Worm (Caenorhabditis elegans) whole organism, L2 larva: Measurements from ENCODE around the gene C13A2.1.

Experiments
- C34F6.9 ChIP-seq: fragments of 150-350 bp; optimal IDR thresholded peaks from 2 replicates; lab custom pipeline; 2014; ENCODE audit warnings: missing biosample characterization, missing genetic modification characterization
- F13H6.1 ChIP-seq: sonication (generic microtip); optimal IDR thresholded peaks from 2 replicates; lab custom pipeline; 2016; ENCODE audit warnings: missing genetic modification characterization, missing compliant biosample characterization
- R02D3.7 ChIP-seq: fragments of 150-350 bp; optimal IDR thresholded peaks from 2 replicates; lab custom pipeline; 2014; ENCODE audit warnings: missing biosample characterization, missing genetic modification characterization
- Y55F3AM.14 ChIP-seq: fragments of 200-800 bp; sonication (Bioruptor generic); optimal IDR thresholded peaks from 2 replicates; lab custom pipeline; 2018; ENCODE audit warnings: mild to moderate bottlenecking, missing genetic modification characterization, missing compliant biosample characterization
- alr-1 ChIP-seq: fragments of 150-350 bp; optimal IDR thresholded peaks from 2 replicates; lab custom pipeline; 2014; ENCODE audit warnings: missing biosample characterization, missing genetic modification characterization
- ceh-16 ChIP-seq: fragments of 150-350 bp; optimal IDR thresholded peaks from 2 replicates; lab custom pipeline; 2014; ENCODE audit warnings: missing biosample characterization, missing genetic modification characterization
- crh-2 ChIP-seq: sonication (generic microtip); optimal IDR thresholded peaks from 2 replicates; lab custom pipeline; 2017; ENCODE audit warnings: missing biosample characterization, missing genetic modification characterization
- dmd-4 ChIP-seq: sonication (generic microtip); optimal IDR thresholded peaks from 2 replicates; lab custom pipeline; 2017; ENCODE audit warnings: missing biosample characterization, missing genetic modification characterization
- egl-27 ChIP-seq: sonication (generic microtip); optimal IDR thresholded peaks from 3 replicates; lab custom pipeline; 2017; ENCODE audit warnings: missing biosample characterization, missing genetic modification reagents, missing genetic modification characterization
- elt-1 ChIP-seq: fragments of 150-350 bp; optimal IDR thresholded peaks from 2 replicates; lab custom pipeline; 2014; ENCODE audit warnings: missing biosample characterization, missing genetic modification characterization
- elt-3 ChIP-seq: sonication (generic microtip); optimal IDR thresholded peaks from 2 replicates; lab custom pipeline; 2017; ENCODE audit warnings: missing biosample characterization, missing genetic modification characterization
- gmeb-1 ChIP-seq: fragments of 150-350 bp; optimal IDR thresholded peaks from 2 replicates; lab custom pipeline; 2014; ENCODE audit warnings: missing biosample characterization, missing genetic modification characterization
- lin-11 ChIP-seq: fragments of 150-350 bp; sonication (generic microtip); optimal IDR thresholded peaks from 2 replicates; lab custom pipeline; 2014; ENCODE audit warnings: missing biosample characterization, missing genetic modification characterization, inconsistent platforms, mixed read lengths
- lin-13 ChIP-seq: fragments of 150-350 bp; optimal IDR thresholded peaks from 2 replicates; lab custom pipeline; 2014; ENCODE audit warnings: missing biosample characterization, missing genetic modification reagents, missing genetic modification characterization
- lin-39 ChIP-seq: fragments of 150-350 bp; optimal IDR thresholded peaks from 2 replicates; lab custom pipeline; 2014; ENCODE audit warnings: missing biosample characterization, missing genetic modification reagents, missing genetic modification characterization
- lsy-2 ChIP-seq, 2 experiments: fragments of 150-350 bp in 1 of 2; sonication (generic microtip) in 1 of 2; optimal IDR thresholded peaks; 2 replicates each; lab custom pipeline; 2014 to 2017; ENCODE audit warnings: missing biosample characterization in 2 of 2, missing genetic modification characterization in 2 of 2
- mab-5 ChIP-seq: fragments of 150-350 bp; optimal IDR thresholded peaks from 2 replicates; lab custom pipeline; 2014; ENCODE audit warnings: missing biosample characterization, missing genetic modification characterization
- nhr-10 ChIP-seq: sonication (generic microtip); optimal IDR thresholded peaks from 2 replicates; lab custom pipeline; 2017; ENCODE audit warnings: missing biosample characterization, missing genetic modification characterization
- nhr-11 ChIP-seq: fragments of 150-350 bp; optimal IDR thresholded peaks from 2 replicates; lab custom pipeline; 2014; ENCODE audit warnings: missing biosample characterization, missing genetic modification characterization
- nhr-12 ChIP-seq: fragments of 150-350 bp; optimal IDR thresholded peaks from 2 replicates; lab custom pipeline; 2014; ENCODE audit warnings: missing biosample characterization, missing genetic modification characterization
- nhr-129 ChIP-seq: fragments of 150-350 bp; optimal IDR thresholded peaks from 2 replicates; lab custom pipeline; 2014; ENCODE audit warnings: missing biosample characterization, missing genetic modification characterization
- nhr-21 ChIP-seq: fragments of 150-350 bp; optimal IDR thresholded peaks from 2 replicates; lab custom pipeline; 2014; ENCODE audit warnings: missing biosample characterization, missing genetic modification characterization
- nhr-23 ChIP-seq: fragments of 150-350 bp; optimal IDR thresholded peaks from 2 replicates; lab custom pipeline; 2014; ENCODE audit warnings: missing biosample characterization, missing genetic modification reagents, missing genetic modification characterization
- nhr-25 ChIP-seq: fragments of 150-350 bp; sonication (generic microtip); optimal IDR thresholded peaks from 3 replicates; lab custom pipeline; 2014; ENCODE audit warnings: missing biosample characterization, missing genetic modification characterization
- nhr-6 ChIP-seq: fragments of 150-350 bp; optimal IDR thresholded peaks from 2 replicates; lab custom pipeline; 2014; ENCODE audit warnings: missing biosample characterization, missing genetic modification characterization
- nhr-77 ChIP-seq: fragments of 150-350 bp; optimal IDR thresholded peaks from 2 replicates; lab custom pipeline; 2014; ENCODE audit warnings: missing biosample characterization, missing genetic modification characterization
- sem-4 ChIP-seq: fragments of 150-350 bp; optimal IDR thresholded peaks from 2 replicates; lab custom pipeline; 2014; ENCODE audit warnings: missing biosample characterization, missing genetic modification reagents, missing genetic modification characterization
- skn-1 ChIP-seq: sonication (generic microtip); optimal IDR thresholded peaks from 2 replicates; lab custom pipeline; 2017; ENCODE audit warnings: missing biosample characterization, missing genetic modification characterization
- snpc-4 ChIP-seq: fragments of 150-350 bp; optimal IDR thresholded peaks from 2 replicates; lab custom pipeline; 2014; ENCODE audit warnings: missing biosample characterization, missing genetic modification characterization
- unc-39 ChIP-seq: fragments of 150-350 bp; optimal IDR thresholded peaks from 2 replicates; lab custom pipeline; 2014; ENCODE audit warnings: missing biosample characterization, missing genetic modification characterization
- unc-55 ChIP-seq: fragments of 150-350 bp; sonication (generic microtip); optimal IDR thresholded peaks from 3 replicates; lab custom pipeline; 2014; ENCODE audit warnings: missing biosample characterization, missing genetic modification reagents, missing genetic modification characterization
- unc-62 ChIP-seq: fragments of 150-350 bp; optimal IDR thresholded peaks from 2 replicates; lab custom pipeline; 2014; ENCODE audit warnings: missing biosample characterization, missing genetic modification reagents, missing genetic modification characterization
- zag-1 ChIP-seq: fragments of 150-350 bp; optimal IDR thresholded peaks from 2 replicates; lab custom pipeline; 2014; ENCODE audit warnings: missing biosample characterization, missing genetic modification characterization
- ztf-1 ChIP-seq: fragments of 200-800 bp; sonication (Bioruptor generic); conservative IDR thresholded peaks from 2 replicates; pipeline ENCODE4 v1.3.6; 2022; ENCODE audit warnings: missing genetic modification characterization, missing compliant biosample characterization
- ztf-11 ChIP-seq: sonication (generic microtip); optimal IDR thresholded peaks from 2 replicates; lab custom pipeline; 2017; ENCODE audit warnings: missing biosample characterization, missing genetic modification characterization
- ztf-4 ChIP-seq: fragments of 150-350 bp; optimal IDR thresholded peaks from 2 replicates; lab custom pipeline; 2014; ENCODE audit warnings: missing biosample characterization, missing genetic modification characterization

Gene C13A2.1

DNA sequence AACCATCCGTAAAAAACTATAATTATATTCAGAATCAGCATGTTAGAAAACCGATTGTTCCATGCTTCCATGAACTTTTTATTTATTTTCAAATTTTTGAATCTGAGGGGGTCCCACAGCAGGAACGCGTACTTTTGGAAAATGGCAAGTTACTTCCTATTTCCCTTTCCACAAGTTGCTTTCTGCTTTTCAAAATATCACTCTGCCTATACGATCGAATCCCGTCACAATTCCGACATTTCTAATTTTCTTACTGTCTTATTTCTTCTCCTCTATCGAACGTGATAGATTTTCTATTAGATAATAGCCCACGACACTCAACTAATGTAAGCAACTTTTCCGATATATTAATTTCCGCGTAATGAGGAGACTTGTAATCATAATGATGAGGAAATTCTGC lies 13.3 kb upstream of the C13A2.1 start, which contains the start of gene C13A2.5:
Gene C13A2.5, plus strand, starts transcription at position 301 of the 400 bp plus-strand sequence.
- TF ChIP-seq lin-13 (GFP tag; lab: Kevin White, UChicago) = no peak

DNA sequence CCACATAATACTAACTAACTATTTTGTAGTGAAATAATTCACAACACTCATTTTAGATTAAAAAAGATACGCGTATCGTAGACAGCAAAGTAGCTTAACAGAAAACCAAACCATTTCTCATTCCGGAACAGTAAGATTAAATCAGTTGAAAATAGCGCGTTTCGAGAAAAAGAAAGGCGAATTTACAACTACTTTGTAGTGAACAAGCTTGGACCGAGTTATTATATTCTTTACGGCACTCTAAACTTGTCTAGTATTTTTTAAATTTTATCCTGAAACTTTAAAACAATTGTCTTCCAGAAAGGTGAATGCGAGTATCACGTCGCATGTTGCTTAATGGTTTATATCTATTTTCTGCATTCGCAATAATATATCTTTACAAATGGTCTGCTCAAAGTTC lies 9.7 kb upstream of the C13A2.1 start, which contains the start of gene C13A2.4:
Gene C13A2.4, plus strand, starts transcription at position 301 of the 400 bp plus-strand sequence.
- TF ChIP-seq lin-39 (no peak), alr-1 (tag; lab: Kevin White, UChicago) (no peak), nhr-77 (no peak), nhr-10 (tag; lab: Kevin White, UChicago) (no peak), snpc-4 (tag; lab: Kevin White, UChicago) (no peak), nhr-11 (tag; lab: Kevin White, UChicago) (no peak), lsy-2 (tag; optimal IDR thresholded peaks at IDR 0.05; lab: Kevin White, UChicago) (no peak), gmeb-1 (tag; lab: Kevin White, UChicago) (no peak), Y55F3AM.14 (GFP tag; lab: Kevin White, UChicago) (no peak)

DNA sequence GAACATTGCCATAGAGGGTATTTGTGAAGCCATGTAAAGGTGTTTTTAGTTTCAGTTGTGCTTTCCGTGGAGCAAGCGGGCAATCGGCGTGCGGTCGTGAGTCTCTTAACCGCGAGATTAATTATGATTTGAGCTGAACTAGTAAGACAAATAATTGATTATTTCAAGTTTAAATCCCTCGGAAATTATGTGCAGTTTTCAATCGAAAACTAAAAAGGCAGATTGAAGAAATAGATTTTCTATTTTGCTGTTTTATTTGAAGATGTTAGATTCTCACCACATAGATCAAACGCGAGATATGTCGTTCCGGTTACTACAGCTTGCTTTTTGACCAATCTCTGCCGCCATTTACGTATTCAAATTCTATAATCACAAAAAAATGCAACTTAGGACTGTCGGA lies 6.8 kb upstream of the C13A2.1 start, which contains the start of gene C13A2.3:
Gene C13A2.3, plus strand, starts transcription at position 301 of the 400 bp plus-strand sequence.
- TF ChIP-seq egl-27 (tag; lab: Kevin White, UChicago) = no peak
- no peak for TF ChIP-seq nhr-23
- no peak for TF ChIP-seq Y55F3AM.14 (GFP tag; lab: Kevin White, UChicago)
- TF ChIP-seq ztf-11 = no peak
- no peak for TF ChIP-seq unc-62 (GFP tag; lab: Kevin White, UChicago)

DNA sequence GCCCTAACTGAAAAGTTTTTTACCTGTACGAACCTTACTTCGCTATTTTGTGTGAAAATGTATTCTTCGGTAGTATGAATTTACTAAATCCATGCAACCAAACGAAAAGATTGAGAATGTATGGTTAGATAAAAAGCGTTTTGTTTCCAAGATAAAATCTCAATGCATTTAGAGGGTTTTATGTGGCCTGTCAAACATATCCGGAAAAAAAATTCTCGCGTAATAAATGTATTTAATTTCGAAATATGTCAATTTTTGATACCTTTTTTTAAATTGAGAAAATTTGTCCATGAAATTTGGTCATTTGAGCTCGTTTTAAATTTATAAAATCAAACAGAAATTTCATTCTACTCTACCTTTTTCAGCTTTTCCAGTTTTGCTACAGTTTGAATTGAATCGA lies 6.5 kb downstream of the C13A2.1 start, which contains the start of gene F07G11.4:
Gene F07G11.4, minus strand, starts transcription at position 101 of the 400 bp plus-strand sequence.
- TF ChIP-seq nhr-11 (tag; lab: Kevin White, UChicago) = no peak
- TF ChIP-seq lin-39 = no peak
- no peak for TF ChIP-seq nhr-25
- no peak for TF ChIP-seq unc-55
- no peak for TF ChIP-seq nhr-12
- no peak for TF ChIP-seq ztf-11
- no peak for TF ChIP-seq sem-4 (tag; lab: Kevin White, UChicago)
- TF ChIP-seq unc-39 (tag; lab: Kevin White, UChicago) = no peak
- TF ChIP-seq F13H6.1 (tag; lab: Kevin White, UChicago) = no peak
- no peak for TF ChIP-seq nhr-129 (tag; lab: Kevin White, UChicago)
- TF ChIP-seq nhr-77 = no peak
- no peak for TF ChIP-seq unc-62 (GFP tag; lab: Kevin White, UChicago)
- no peak for TF ChIP-seq egl-27 (tag; lab: Kevin White, UChicago)
- TF ChIP-seq lin-13 (GFP tag; lab: Kevin White, UChicago) = no peak
- no peak for TF ChIP-seq elt-3 (tag; lab: Kevin White, UChicago)
- TF ChIP-seq, all 48 proteins: peak for 0

DNA sequence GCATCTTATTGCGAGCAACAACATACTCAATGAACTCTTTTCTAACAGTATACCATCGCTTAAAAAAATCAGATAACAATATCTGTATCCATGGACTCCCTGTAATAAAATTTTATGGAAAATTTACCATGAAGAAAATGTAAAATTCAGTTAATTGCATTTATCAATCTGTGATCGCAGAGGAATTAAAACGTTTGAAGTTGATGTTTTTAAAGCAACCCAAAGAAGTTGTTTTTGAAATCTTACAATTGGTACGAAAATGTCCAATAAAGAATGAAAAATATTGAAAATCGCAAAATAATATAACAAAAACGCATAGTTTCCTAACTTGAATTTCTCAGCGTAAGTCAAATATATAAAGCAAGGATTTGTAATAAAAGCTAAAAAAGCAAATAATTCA lies 8.5 kb downstream of the C13A2.1 start, which contains the start of gene srj-32:
Gene srj-32, minus strand, starts transcription at position 101 of the 400 bp plus-strand sequence.
- TF ChIP-seq zag-1 (tag; lab: Kevin White, UChicago) = no peak
- TF ChIP-seq skn-1 (tag; lab: Kevin White, UChicago) = no peak
- TF ChIP-seq alr-1 (tag; lab: Kevin White, UChicago) = no peak
- no peak for TF ChIP-seq nhr-10 (tag; lab: Kevin White, UChicago)
- TF ChIP-seq mab-5 = no peak
- TF ChIP-seq ztf-1 (GFP tag; lab: Robert Waterston, UW) = no peak
- no peak for TF ChIP-seq R02D3.7 (tag; lab: Kevin White, UChicago)
- TF ChIP-seq unc-55 = no peak
- TF ChIP-seq nhr-23 = no peak
- no peak for TF ChIP-seq unc-62 (GFP tag; lab: Kevin White, UChicago)
- TF ChIP-seq nhr-12 = no peak
- no peak for TF ChIP-seq elt-1 (tag; lab: Kevin White, UChicago)
- TF ChIP-seq dmd-4 (tag; lab: Kevin White, UChicago) = no peak
- no peak for TF ChIP-seq crh-2 (tag; lab: Kevin White, UChicago)

DNA sequence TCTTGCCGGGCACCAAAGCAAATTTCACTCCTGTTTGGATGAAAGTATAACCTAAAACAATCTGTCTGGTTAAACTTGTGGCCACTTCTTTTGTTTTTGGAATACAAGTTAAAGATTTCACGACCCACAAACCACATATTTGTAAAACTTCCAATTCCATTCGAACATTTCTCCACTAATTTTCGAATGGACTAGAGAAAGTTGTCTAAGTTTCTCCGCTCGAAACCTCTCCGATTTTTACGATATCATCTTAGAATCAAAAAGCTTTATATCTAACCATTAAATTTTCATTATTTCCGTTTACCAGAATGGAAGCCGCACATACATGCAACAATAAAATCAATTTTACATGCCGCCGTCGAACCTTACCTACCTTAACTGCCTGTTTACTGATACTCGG lies 9.7 kb downstream of the C13A2.1 start, which contains the start of gene F07G11.3:
Gene F07G11.3, plus strand, starts transcription at position 301 of the 400 bp plus-strand sequence.
- no peak for TF ChIP-seq gmeb-1 (tag; lab: Kevin White, UChicago)
- TF ChIP-seq ztf-11 = no peak
- no peak for TF ChIP-seq nhr-129 (tag; lab: Kevin White, UChicago)
- TF ChIP-seq sem-4 (tag; lab: Kevin White, UChicago) = no peak
- no peak for TF ChIP-seq nhr-6
- no peak for TF ChIP-seq F13H6.1 (tag; lab: Kevin White, UChicago)
- TF ChIP-seq nhr-21 (tag; lab: Kevin White, UChicago) = no peak
- TF ChIP-seq R02D3.7 (tag; lab: Kevin White, UChicago) = no peak
- TF ChIP-seq snpc-4 (tag; lab: Kevin White, UChicago) = no peak
- no peak for TF ChIP-seq unc-55
- TF ChIP-seq C34F6.9 = no peak
- TF ChIP-seq crh-2 (tag; lab: Kevin White, UChicago) = no peak
- no peak for TF ChIP-seq egl-27 (tag; lab: Kevin White, UChicago)
- no peak for TF ChIP-seq nhr-77
- no peak for TF ChIP-seq lin-11
- no peak for TF ChIP-seq ztf-4 (tag; lab: Kevin White, UChicago)
- no peak for TF ChIP-seq unc-39 (tag; lab: Kevin White, UChicago)
- no peak for TF ChIP-seq ceh-16 (tag; lab: Kevin White, UChicago)
